Fruit fly (Drosophila melanogaster): ENCODE results near the gene CG11369.

Gene CG11369

dm6 chrX:7618195-7618594 is 44.1 kb downstream of the CG11369 start:
- TF ChIP-seq Ets98B (GFP tag; IDR thresholded peaks at IDR 0.05), result peak; percentile 38
- peak; percentile 8 for TF ChIP-seq Snoo (tag; optimal IDR thresholded peaks at IDR 0.05)
- peak; percentile 63; the same call in 2 of the 3 replicates for TF ChIP-seq fd96Ca (GFP tag; IDR thresholded peaks at IDR 0.05)
- peak; percentile 12 for TF ChIP-seq CG8301 (tag; optimal IDR thresholded peaks at IDR 0.05)
- TF ChIP-seq rn (GFP tag; IDR thresholded peaks at IDR 0.05), result 0 out of 2 replicates have a peak, but pooled peaks have one; percentile 29
- peak; percentile 18 for TF ChIP-seq CG14655 (GFP tag; optimal IDR thresholded peaks at IDR 0.05)
- no peak for TF ChIP-seq CG13204 (GFP tag; optimal IDR thresholded peaks at IDR 0.05)
- no peak for TF ChIP-seq D1 (tag; optimal IDR thresholded peaks at IDR 0.05)
- peak; percentile 69; the same call in 2 of the 3 replicates for TF ChIP-seq CG4496 (GFP tag; IDR thresholded peaks at IDR 0.05)
- TF ChIP-seq EcR (GFP tag; optimal IDR thresholded peaks at IDR 0.05), result no peak
- TF ChIP-seq CG10348 (GFP tag; IDR thresholded peaks at IDR 0.05), result no peak
- peak; percentile 20 for TF ChIP-seq CG17806 (tag; optimal IDR thresholded peaks at IDR 0.05)
- TF ChIP-seq CG9948 (tag; optimal IDR thresholded peaks at IDR 0.05), result no peak
- no peak for TF ChIP-seq gl (tag; optimal IDR thresholded peaks at IDR 0.05)
- TF ChIP-seq CG12605 (GFP tag; IDR thresholded peaks at IDR 0.05), result no peak
- no peak for TF ChIP-seq CG34367 (tag; optimal IDR thresholded peaks at IDR 0.05)
- no peak for TF ChIP-seq CG32121 (GFP tag; IDR thresholded peaks at IDR 0.05)
- TF ChIP-seq CG15710 (tag; optimal IDR thresholded peaks at IDR 0.05), result peak; percentile 20
- peak; percentile 13 for TF ChIP-seq Pif1A (GFP tag; optimal IDR thresholded peaks at IDR 0.05)
- peak; percentile 28 for TF ChIP-seq CG8159 (tag; optimal IDR thresholded peaks at IDR 0.05)
- TF ChIP-seq Pif1B (GFP tag; optimal IDR thresholded peaks at IDR 0.05), result no peak

dm6 chrX:7625224-7625623 is 51.1 kb downstream of the CG11369 start:
- TF ChIP-seq rn (GFP tag; IDR thresholded peaks at IDR 0.05) (no peak), Pif1A (GFP tag; optimal IDR thresholded peaks at IDR 0.05) (no peak), CG4496 (GFP tag; IDR thresholded peaks at IDR 0.05) (no peak), D1 (tag; optimal IDR thresholded peaks at IDR 0.05) (no peak), Snoo (tag; optimal IDR thresholded peaks at IDR 0.05) (no peak), CG8301 (tag; optimal IDR thresholded peaks at IDR 0.05) (no peak), CG32121 (GFP tag; IDR thresholded peaks at IDR 0.05) (no peak), CG17806 (tag; optimal IDR thresholded peaks at IDR 0.05) (no peak), CG9948 (tag; optimal IDR thresholded peaks at IDR 0.05) (no peak), CG14655 (GFP tag; optimal IDR thresholded peaks at IDR 0.05) (no peak), CG34367 (tag; optimal IDR thresholded peaks at IDR 0.05) (no peak)

Measured in whole organism, pupa.